Worm (Caenorhabditis elegans) whole organism, young adult: ENCODE results near the gene ent-4.

Experiments
- attf-5 ChIP-seq: fragments of 200-800 bp; sonication (Bioruptor generic); optimal IDR thresholded peaks from 2 replicates; lab custom pipeline; 2018; ENCODE audit warnings: mild to moderate bottlenecking, missing genetic modification characterization, missing compliant biosample characterization
- ceh-58 ChIP-seq: fragments of 200-800 bp; sonication (Bioruptor generic); IDR thresholded peaks from 2 replicates; pipeline ENCODE4 v1.3.6; 2022; ENCODE audit warnings: missing genetic modification characterization, missing compliant biosample characterization
- dpff-1 ChIP-seq: sonication (generic microtip); optimal IDR thresholded peaks from 2 replicates; lab custom pipeline; 2017; ENCODE audit warnings: mild to moderate bottlenecking, missing genetic modification characterization, missing compliant biosample characterization

- TF ChIP-seq attf-5 (GFP tag; lab: Kevin White, UChicago) (no peak), ceh-58 (GFP tag; lab: Robert Waterston, UW) (no peak), dpff-1 (tag; lab: Kevin White, UChicago) (no peak)
Measured at ce11 chrIV:13700847-13701246, 25.9 kb upstream of the ent-4 start.
